Worm (Caenorhabditis elegans): ENCODE data around the gene F59A2.5.
A peak's percentile ranks its signal among the peaks of the same experiment; 100 is the strongest.

F59A2.5 gene

ce11 chrIII:3425438-3425837, 20.8 kb downstream of the F59A2.5 start, which contains the start of gene metl-18:
metl-18 (plus strand) TSS chrIII:3425738.
- TF ChIP-seq Y95B8A.8 (GFP tag; IDR thresholded peaks at IDR 0.05) = no peak
- TF ChIP-seq madf-8 (GFP tag; conservative IDR thresholded peaks at IDR 0.05) = no peak
- TF ChIP-seq fkh-3 (tag; optimal IDR thresholded peaks at IDR 0.05) = no peak
- no peak for TF ChIP-seq hsf-1 (GFP tag; IDR thresholded peaks at IDR 0.05)
- no peak for TF ChIP-seq atf-7 (tag; optimal IDR thresholded peaks at IDR 0.05)
- no peak for TF ChIP-seq nhr-179 (tag; optimal IDR thresholded peaks at IDR 0.05)
- TF ChIP-seq C17E4.6 (GFP tag; IDR thresholded peaks at IDR 0.05) = no peak
- TF ChIP-seq hlh-12 (tag; optimal IDR thresholded peaks at IDR 0.05) = no peak
- TF ChIP-seq akir-1 (GFP tag; optimal IDR thresholded peaks at IDR 0.05) = no peak
- TF ChIP-seq let-607 (tag; optimal IDR thresholded peaks at IDR 0.05) = no peak
- no peak for TF ChIP-seq ztf-6 (GFP tag; IDR thresholded peaks at IDR 0.05)
- TF ChIP-seq mcd-1 (GFP tag; IDR thresholded peaks at IDR 0.05) = no peak
- TF ChIP-seq repo-1 (tag; optimal IDR thresholded peaks at IDR 0.05) = no peak
- no peak for TF ChIP-seq lin-35 (GFP tag; optimal IDR thresholded peaks at IDR 0.05)
- TF ChIP-seq madf-10 (tag; optimal IDR thresholded peaks at IDR 0.05) = no peak
- TF ChIP-seq F22D6.2 (tag; optimal IDR thresholded peaks at IDR 0.05) = no peak
- no peak for TF ChIP-seq F39B2.1 (GFP tag; IDR thresholded peaks at IDR 0.05)
- TF ChIP-seq lsy-27 (tag; optimal IDR thresholded peaks at IDR 0.05; ENCODE audit: borderline replicate concordance, insufficient read depth) = no peak
- no peak for TF ChIP-seq dpff-1 (tag; optimal IDR thresholded peaks at IDR 0.05)

- TF ChIP-seq Y79H2A.3 (GFP tag; conservative IDR thresholded peaks at IDR 0.05) (no peak), let-526 (GFP tag; IDR thresholded peaks at IDR 0.05) (no peak), cebp-2 (GFP tag; IDR thresholded peaks at IDR 0.05) (no peak), madf-3 (GFP tag; IDR thresholded peaks at IDR 0.05) (no peak), F57C9.4 (tag; optimal IDR thresholded peaks at IDR 0.05) (no peak), aptf-3 (GFP tag; IDR thresholded peaks at IDR 0.05) (peak; percentile 85; the same call in 1 of the 2 replicates), tbp1 (GFP tag; optimal IDR thresholded peaks at IDR 0.05) (peak; percentile 90), cebp-1 (GFP tag; IDR thresholded peaks at IDR 0.05) (no peak), cebp-1 (tag; optimal IDR thresholded peaks at IDR 0.05) (peak; percentile 10), Y95B8A.8 (GFP tag; IDR thresholded peaks at IDR 0.05) (no peak), lin-40 (tag; optimal IDR thresholded peaks at IDR 0.05) (no peak), tlf-1 (GFP tag; optimal IDR thresholded peaks at IDR 0.05) (no peak), atf-7 (tag; optimal IDR thresholded peaks at IDR 0.05) (no peak), efl-1 (GFP tag; optimal IDR thresholded peaks at IDR 0.05) (no peak), sea-2 (GFP tag; IDR thresholded peaks at IDR 0.05) (no peak), somi-1 (GFP tag; optimal IDR thresholded peaks at IDR 0.05) (no peak), ztf-26 (tag; optimal IDR thresholded peaks at IDR 0.05) (no peak), Y67H2A.10 (GFP tag; conservative IDR thresholded peaks at IDR 0.05) (no peak), hlh-12 (tag; optimal IDR thresholded peaks at IDR 0.05) (no peak), snpc-1.3 (tag; optimal IDR thresholded peaks at IDR 0.05; ENCODE audit: insufficient read depth) (no peak), nhr-179 (tag; optimal IDR thresholded peaks at IDR 0.05) (no peak), ztf-3 (GFP tag; optimal IDR thresholded peaks at IDR 0.05) (no peak), ceh-40 (GFP tag; IDR thresholded peaks at IDR 0.05) (no peak), Y53G8AR.9 (GFP tag; conservative IDR thresholded peaks at IDR 0.05) (no peak), rpc-1 (optimal IDR thresholded peaks at IDR 0.05) (peak; percentile 55), rpc-1 (tag; optimal IDR thresholded peaks at IDR 0.05) (peak; percentile 71), nhr-27 (tag; optimal IDR thresholded peaks at IDR 0.05) (no peak), lir-1 (GFP tag; conservative IDR thresholded peaks at IDR 0.05) (no peak), mcd-1 (GFP tag; IDR thresholded peaks at IDR 0.05) (peak; percentile 64), F22D6.2 (tag; optimal IDR thresholded peaks at IDR 0.05) (no peak), nfya-2 (GFP tag; IDR thresholded peaks at IDR 0.05) (no peak), let-607 (tag; optimal IDR thresholded peaks at IDR 0.05) (no peak), B0336.3 (GFP tag; IDR thresholded peaks at IDR 0.05) (0 out of 2 replicates have a peak, but pooled peaks have one; percentile 13), T07F8.4 (tag; optimal IDR thresholded peaks at IDR 0.05) (no peak), C06A6.2 (GFP tag; conservative IDR thresholded peaks at IDR 0.05) (no peak), ztf-25 (GFP tag; IDR thresholded peaks at IDR 0.05) (0 out of 2 replicates have a peak, but pooled peaks have one; percentile 37)
These were observed 22.1 kb downstream of the F59A2.5 start for ce11 chrIII:3426741-3427140.

All from whole organism, young adult.